Fruit fly (Drosophila melanogaster) whole organism, embryonic: ENCODE measurements around the gene CG17325.

ENCODE experiments used
- Awh ChIP-seq: fragments of 200-800 bp; sonication (Bioruptor generic); IDR thresholded peaks from 2 replicates; pipeline ENCODE4, ENCODE4 v1.3.6; 2022; ENCODE audit warnings: missing biosample characterization, missing genetic modification characterization
- B-H2 ChIP-seq: fragments of 200-800 bp; sonication (Bioruptor generic); optimal IDR thresholded peaks from 2 replicates; lab custom pipeline; 2018; ENCODE audit warnings: missing biosample characterization, mild to moderate bottlenecking, missing genetic modification characterization
- Blimp-1 ChIP-seq: fragments of 200-800 bp; sonication (Bioruptor generic); optimal IDR thresholded peaks from 3 replicates; lab custom pipeline; 2018; ENCODE audit warnings: missing biosample characterization, missing genetic modification characterization, mild to moderate bottlenecking, moderate library complexity, missing genetic modification reagents
- CG10654 ChIP-seq: fragments of 200-800 bp; sonication (Bioruptor generic); optimal IDR thresholded peaks from 2 replicates; lab custom pipeline; 2016; ENCODE audit warnings: missing biosample characterization, missing genetic modification characterization
- CG11456 ChIP-seq: fragments of 200-800 bp; sonication (Bioruptor generic); IDR thresholded peaks from 3 replicates; pipeline ENCODE4 v1.3.6; 2022; ENCODE audit warnings: missing biosample characterization, missing genetic modification characterization
- CG13296 ChIP-seq: fragments of 200-800 bp; sonication (Bioruptor generic); optimal IDR thresholded peaks from 3 replicates; lab custom pipeline; 2018; ENCODE audit warnings: missing biosample characterization, mild to moderate bottlenecking, missing genetic modification characterization
- CG13424 ChIP-seq: fragments of 200-800 bp; sonication (Bioruptor generic); optimal IDR thresholded peaks from 2 replicates; lab custom pipeline; 2019; ENCODE audit warnings: missing biosample characterization, mild to moderate bottlenecking, missing genetic modification characterization, moderate library complexity
- CG13624 ChIP-seq: fragments of 200-800 bp; sonication (Bioruptor generic); optimal IDR thresholded peaks from 2 replicates; lab custom pipeline; 2016; ENCODE audit warnings: missing biosample characterization, missing genetic modification characterization
- CG13894 ChIP-seq: fragments of 200-800 bp; sonication (Bioruptor generic); optimal IDR thresholded peaks from 3 replicates; lab custom pipeline; 2018; ENCODE audit warnings: missing biosample characterization, mild to moderate bottlenecking, missing genetic modification characterization, moderate library complexity
- CG14050 ChIP-seq: fragments of 200-800 bp; sonication (Bioruptor generic); IDR thresholded peaks from 3 replicates; pipeline ENCODE4 v1.3.6; 2022; ENCODE audit warnings: missing biosample characterization, missing genetic modification characterization
- CG14441 ChIP-seq: fragments of 200-800 bp; sonication (Bioruptor generic); IDR thresholded peaks from 2 replicates; pipeline ENCODE4 v1.3.6; 2022; ENCODE audit warnings: missing biosample characterization, missing genetic modification characterization
- CG14860 ChIP-seq: fragments of 200-800 bp; sonication (Bioruptor generic); IDR thresholded peaks from 3 replicates; pipeline ENCODE4 v1.3.6; 2022; ENCODE audit warnings: missing biosample characterization, missing genetic modification characterization; ENCODE audit not compliant: partially characterized antibody
- CG17385 ChIP-seq: fragments of 200-800 bp; sonication (Bioruptor generic); optimal IDR thresholded peaks from 3 replicates; lab custom pipeline; 2018; ENCODE audit warnings: missing biosample characterization, mild to moderate bottlenecking, missing genetic modification characterization
- CG18476 ChIP-seq: fragments of 200-800 bp; sonication (Bioruptor generic); optimal IDR thresholded peaks from 2 replicates; lab custom pipeline; 2016; ENCODE audit warnings: missing biosample characterization, mild to moderate bottlenecking, missing genetic modification characterization
- CG2120 ChIP-seq: fragments of 200-800 bp; sonication (Bioruptor generic); optimal IDR thresholded peaks from 3 replicates; lab custom pipeline; 2016; ENCODE audit warnings: missing biosample characterization, missing genetic modification characterization
- CG2712 ChIP-seq: fragments of 200-800 bp; optimal IDR thresholded peaks from 3 replicates; lab custom pipeline; 2019; ENCODE audit warnings: missing biosample characterization, mild to moderate bottlenecking, missing genetic modification characterization, moderate library complexity
- CG2875 ChIP-seq: fragments of 200-800 bp; sonication (Bioruptor generic); optimal IDR thresholded peaks from 2 replicates; lab custom pipeline; 2017; ENCODE audit warnings: missing biosample characterization, mild to moderate bottlenecking, missing genetic modification characterization, missing genetic modification reagents
- CG33557 ChIP-seq: fragments of 200-800 bp; sonication (Bioruptor generic); optimal IDR thresholded peaks from 2 replicates; lab custom pipeline; 2019; ENCODE audit warnings: missing biosample characterization, mild to moderate bottlenecking, missing genetic modification characterization, moderate library complexity
- CG4854 ChIP-seq: fragments of 200-800 bp; sonication (Bioruptor generic); optimal IDR thresholded peaks from 2 replicates; lab custom pipeline; 2016; ENCODE audit warnings: missing biosample characterization, missing genetic modification characterization, inconsistent platforms
- CG7786 ChIP-seq: fragments of 200-800 bp; sonication (Bioruptor generic); optimal IDR thresholded peaks from 2 replicates; lab custom pipeline; 2016; ENCODE audit warnings: missing biosample characterization, missing genetic modification characterization
- CG8089 ChIP-seq: fragments of 200-800 bp; sonication (Bioruptor generic); optimal IDR thresholded peaks from 3 replicates; lab custom pipeline; 2016; ENCODE audit warnings: missing biosample characterization, missing genetic modification characterization
- CG8388 ChIP-seq: fragments of 200-800 bp; sonication (Bioruptor generic); optimal IDR thresholded peaks from 2 replicates; lab custom pipeline; 2019; ENCODE audit warnings: missing biosample characterization, mild to moderate bottlenecking, missing genetic modification characterization, moderate library complexity
- CHES-1-like ChIP-seq: fragments of 200-800 bp; sonication (Bioruptor generic); optimal IDR thresholded peaks from 2 replicates; lab custom pipeline; 2016; ENCODE audit warnings: missing biosample characterization, missing genetic modification characterization
- CTCF ChIP-seq: fragments of 200-800 bp; sonication (Bioruptor generic); optimal IDR thresholded peaks from 2 replicates; lab custom pipeline; 2017; ENCODE audit warnings: missing biosample characterization, mild to moderate bottlenecking, missing genetic modification characterization, moderate library complexity
- D ChIP-seq, 2 experiments: fragments of 200-800 bp in 1 of 2; fragments of >200 bp in 1 of 2; sonication (Bioruptor generic) in 1 of 2; optimal IDR thresholded peaks; 2 replicates in 1 of 2; 3 replicates in 1 of 2; lab custom pipeline; 2017; ENCODE audit warnings: mild to moderate bottlenecking in 1 of 2, missing biosample characterization in 1 of 2, missing genetic modification characterization in 1 of 2, missing genetic modification reagents in 1 of 2
- Fer1 ChIP-seq: fragments of 200-800 bp; sonication (Bioruptor generic); optimal IDR thresholded peaks from 2 replicates; lab custom pipeline; 2017; ENCODE audit warnings: missing biosample characterization, mild to moderate bottlenecking, missing genetic modification characterization
- HLH4C ChIP-seq: fragments of 200-800 bp; sonication (Bioruptor generic); IDR thresholded peaks from 3 replicates; pipeline ENCODE4 v1.3.6; 2022; ENCODE audit warnings: missing biosample characterization, missing genetic modification characterization; ENCODE audit not compliant: partially characterized antibody
- Hmr ChIP-seq: fragments of 200-800 bp; sonication (Bioruptor generic); optimal IDR thresholded peaks from 3 replicates; lab custom pipeline; 2017; ENCODE audit warnings: mild to moderate bottlenecking, missing biosample characterization, missing genetic modification reagents, missing genetic modification characterization
- Oaz ChIP-seq: fragments of 200-800 bp; sonication (Bioruptor generic); IDR thresholded peaks from 2 replicates; pipeline ENCODE4 v1.3.6; 2022; ENCODE audit warnings: missing biosample characterization, missing genetic modification characterization
- Poxn ChIP-seq: fragments of 200-800 bp; sonication (Bioruptor generic); IDR thresholded peaks from 2 replicates; pipeline ENCODE4 v1.3.6; 2022; ENCODE audit warnings: missing biosample characterization, missing genetic modification characterization
- ash1 ChIP-seq: fragments of 200-800 bp; sonication (Bioruptor generic); optimal IDR thresholded peaks from 2 replicates; lab custom pipeline; 2018; ENCODE audit warnings: missing biosample characterization, mild to moderate bottlenecking, missing genetic modification characterization
- chif ChIP-seq, 2 experiments: fragments of 200-800 bp; sonication (Bioruptor generic); optimal IDR thresholded peaks; 3 replicates each; lab custom pipeline; 2016; ENCODE audit warnings: missing biosample characterization in 2 of 2, missing genetic modification characterization in 2 of 2
- gsb-n ChIP-seq: fragments of 200-800 bp; sonication (Bioruptor generic); optimal IDR thresholded peaks from 3 replicates; lab custom pipeline; 2018; ENCODE audit warnings: missing biosample characterization, mild to moderate bottlenecking, missing genetic modification characterization
- h ChIP-seq: fragments of >200 bp; optimal IDR thresholded peaks from 2 replicates; lab custom pipeline; 2017
- ham ChIP-seq: fragments of 200-800 bp; sonication (Bioruptor generic); IDR thresholded peaks from 2 replicates; pipeline ENCODE4 v1.3.6; 2022; ENCODE audit warnings: missing biosample characterization, missing genetic modification characterization
- hkb ChIP-seq, 2 experiments: fragments of 200-800 bp in 1 of 2; fragments of >200 bp in 1 of 2; sonication (Bioruptor generic) in 1 of 2; IDR thresholded peaks in 1 of 2; optimal IDR thresholded peaks in 1 of 2; 2 replicates each; pipeline versions ENCODE4 v1.3.6 to Lab custom; 2017 to 2022; ENCODE audit warnings: missing biosample characterization in 1 of 2, missing genetic modification characterization in 1 of 2
- jigr1 ChIP-seq: fragments of 200-800 bp; sonication (Bioruptor generic); IDR thresholded peaks from 3 replicates; pipeline ENCODE4 v1.3.6; 2022; ENCODE audit warnings: missing biosample characterization, missing genetic modification characterization
- mirr ChIP-seq: fragments of 200-800 bp; sonication (Bioruptor generic); optimal IDR thresholded peaks from 3 replicates; lab custom pipeline; 2018; ENCODE audit warnings: missing biosample characterization, mild to moderate bottlenecking, missing genetic modification characterization
- nerfin-2 ChIP-seq: fragments of 200-800 bp; sonication (Bioruptor generic); IDR thresholded peaks from 2 replicates; pipeline ENCODE4 v1.3.6; 2022; ENCODE audit warnings: missing biosample characterization, missing genetic modification characterization; ENCODE audit not compliant: partially characterized antibody
- oc ChIP-seq: fragments of 200-800 bp; sonication (Bioruptor generic); optimal IDR thresholded peaks from 2 replicates; lab custom pipeline; 2018; ENCODE audit warnings: missing biosample characterization, mild to moderate bottlenecking, missing genetic modification characterization, moderate library complexity
- pb ChIP-seq: fragments of 200-800 bp; sonication (Bioruptor generic); optimal IDR thresholded peaks from 3 replicates; lab custom pipeline; 2016; ENCODE audit warnings: missing biosample characterization, missing genetic modification characterization
- repo ChIP-seq: fragments of 200-800 bp; sonication (Bioruptor generic); optimal IDR thresholded peaks from 2 replicates; lab custom pipeline; 2016; ENCODE audit warnings: missing biosample characterization, missing genetic modification characterization
- sim ChIP-seq: fragments of 200-800 bp; sonication (Bioruptor generic); IDR thresholded peaks from 2 replicates; pipeline ENCODE4 v1.3.6; 2022; ENCODE audit warnings: missing biosample characterization, missing genetic modification characterization
- slou ChIP-seq: fragments of 200-800 bp; sonication (Bioruptor generic); optimal IDR thresholded peaks from 3 replicates; lab custom pipeline; 2016; ENCODE audit warnings: missing biosample characterization, missing genetic modification characterization
- trh ChIP-seq: fragments of 200-800 bp; sonication (Bioruptor generic); optimal IDR thresholded peaks from 2 replicates; lab custom pipeline; 2016; ENCODE audit warnings: missing biosample characterization, missing genetic modification characterization
- unc-4 ChIP-seq: fragments of 200-800 bp; sonication (Bioruptor generic); IDR thresholded peaks from 2 replicates; pipeline ENCODE4 v1.3.6; 2022; ENCODE audit warnings: missing biosample characterization, missing genetic modification characterization; ENCODE audit not compliant: partially characterized antibody
- vfl ChIP-seq: fragments of 200-800 bp; sonication (Bioruptor generic); optimal IDR thresholded peaks from 2 replicates; lab custom pipeline; 2016; ENCODE audit warnings: missing biosample characterization, missing genetic modification characterization
- wdn ChIP-seq: fragments of 200-800 bp; sonication (Bioruptor generic); IDR thresholded peaks from 2 replicates; pipeline ENCODE4 v1.3.6; 2022; ENCODE audit warnings: missing biosample characterization, missing genetic modification characterization
- zf30C ChIP-seq: fragments of 200-800 bp; sonication (Bioruptor generic); optimal IDR thresholded peaks from 3 replicates; lab custom pipeline; 2018; ENCODE audit warnings: missing biosample characterization, mild to moderate bottlenecking, missing genetic modification characterization

CG17325 gene

dm6 chr2L:18857635-18858059 is 45.2 kb downstream of the CG17325 start (continued):
- peak; percentile 53 for TF ChIP-seq pb
- TF ChIP-seq B-H2 (GFP tag; lab: Kevin White, UChicago): peak; percentile 92
- peak; percentile 96 for TF ChIP-seq CG13424 (tag; lab: Kevin White, UChicago)
- peak; percentile 88 for TF ChIP-seq wdn
- TF ChIP-seq sim (GFP tag; lab: Robert Waterston, UW): 0 out of 2 replicates have a peak, but pooled peaks have one; percentile 51
- TF ChIP-seq CG14050 (GFP tag; lab: Robert Waterston, UW): peak; percentile 91
- TF ChIP-seq CG14860 (GFP tag; lab: Robert Waterston, UW): 0 out of 3 replicates have a peak, but pooled peaks have one; percentile 11
- TF ChIP-seq hkb (optimal IDR thresholded peaks at IDR 0.05; lab: Kevin White, UChicago): no peak
- TF ChIP-seq hkb (GFP tag; IDR thresholded peaks at IDR 0.05; lab: Robert Waterston, UW): peak; percentile 92
- 0 out of 2 replicates have a peak, but pooled peaks have one; percentile 32 for TF ChIP-seq unc-4 (GFP tag; lab: Robert Waterston, UW)
- TF ChIP-seq CG13894 (tag; lab: Kevin White, UChicago): peak; percentile 87
- TF ChIP-seq Awh (GFP tag; lab: Robert Waterston, UW): peak; percentile 93
- peak; percentile 61 for TF ChIP-seq CG18476
- peak; percentile 86 for TF ChIP-seq gsb-n
- peak; percentile 74 for TF ChIP-seq Poxn
- TF ChIP-seq CG14441: peak; percentile 93
- TF ChIP-seq CG17385 (GFP tag; lab: Kevin White, UChicago): peak; percentile 91
- no peak for TF ChIP-seq zf30C (GFP tag; lab: Kevin White, UChicago)
- TF ChIP-seq D (optimal IDR thresholded peaks at IDR 0.05; lab: Kevin White, UChicago): no peak
- peak; percentile 82 for TF ChIP-seq D (GFP tag; optimal IDR thresholded peaks at IDR 0.05; lab: Kevin White, UChicago)
- TF ChIP-seq CG33557 (GFP tag; lab: Kevin White, UChicago): peak; percentile 78
- peak; percentile 95 for TF ChIP-seq CG2120 (GFP tag; lab: Kevin White, UChicago)
- peak; percentile 40 for TF ChIP-seq CTCF (GFP tag; lab: Kevin White, UChicago)
- peak; percentile 89 for TF ChIP-seq CG8388 (GFP tag; lab: Kevin White, UChicago)
- TF ChIP-seq CG13624 (GFP tag; lab: Kevin White, UChicago): peak; percentile 72
- peak; percentile 47 for TF ChIP-seq CG4854 (GFP tag; lab: Kevin White, UChicago)
- TF ChIP-seq vfl (GFP tag; lab: Kevin White, UChicago): peak; percentile 87
- TF ChIP-seq Oaz: peak; percentile 84
- peak; percentile 85 for TF ChIP-seq CHES-1-like (GFP tag; lab: Kevin White, UChicago)
- TF ChIP-seq repo (GFP tag; lab: Kevin White, UChicago): peak; percentile 64
- TF ChIP-seq chif (GFP tag; optimal IDR thresholded peaks at IDR 0.05; lab: Kevin White, UChicago): peak; percentile 87 to 93
- peak; percentile 92 for TF ChIP-seq Hmr (GFP tag; lab: Kevin White, UChicago)
- peak; percentile 88 for TF ChIP-seq Blimp-1 (GFP tag; lab: Kevin White, UChicago)
- TF ChIP-seq CG2712 (tag; lab: Kevin White, UChicago): peak; percentile 94
- peak; percentile 73 for TF ChIP-seq CG8089
- TF ChIP-seq CG7786 (GFP tag; lab: Kevin White, UChicago): peak; percentile 88
- no peak for TF ChIP-seq nerfin-2
- TF ChIP-seq oc: peak; percentile 93
- TF ChIP-seq jigr1: peak; percentile 55; the same call in 2 of the 3 replicates
- peak; percentile 76 for TF ChIP-seq CG2875 (GFP tag; lab: Kevin White, UChicago)
- 0 out of 2 replicates have a peak, but pooled peaks have one; percentile 41 for TF ChIP-seq ham (GFP tag; lab: Robert Waterston, UW)
- TF ChIP-seq mirr (GFP tag; lab: Kevin White, UChicago): peak; percentile 81
- peak; percentile 92 for TF ChIP-seq CG11456
- no peak for TF ChIP-seq h (lab: Kevin White, UChicago)
- TF ChIP-seq Fer1 (GFP tag; lab: Kevin White, UChicago): peak; percentile 92
- TF ChIP-seq ash1: no peak
- peak; percentile 93 for TF ChIP-seq CG13296 (GFP tag; lab: Kevin White, UChicago)
- no peak; the same call in 2 of the 3 replicates for TF ChIP-seq HLH4C (GFP tag; lab: Robert Waterston, UW)
- peak; percentile 84 for TF ChIP-seq CG10654 (GFP tag; lab: Kevin White, UChicago)
- TF ChIP-seq slou (GFP tag; lab: Kevin White, UChicago): peak; percentile 63
- peak; percentile 71 for TF ChIP-seq trh (GFP tag; lab: Kevin White, UChicago)
